Worm (Caenorhabditis elegans): ENCODE results near the gene Y59H11AM.1.

- TF ChIP-seq fkh-10 (GFP tag; optimal IDR thresholded peaks at IDR 0.05) (no peak), tbx-2 (tag; optimal IDR thresholded peaks at IDR 0.05) (no peak), egl-27 (tag; optimal IDR thresholded peaks at IDR 0.05) (no peak), ama-1 (optimal IDR thresholded peaks at IDR 0.05) (no peak), pha-4 (tag; optimal IDR thresholded peaks at IDR 0.05) (peak; percentile 51), ztf-11 (tag; optimal IDR thresholded peaks at IDR 0.05) (no peak), unc-62 (GFP tag; optimal IDR thresholded peaks at IDR 0.05) (no peak), mdl-1 (tag; optimal IDR thresholded peaks at IDR 0.05) (no peak), pqm-1 (tag; optimal IDR thresholded peaks at IDR 0.05) (peak; percentile 93)
These were observed 14.1 kb downstream of the Y59H11AM.1 start, which contains the start of gene catp-7 for ce11 chrIV:8585076-8586033.
